Fruit fly (Drosophila melanogaster): Measurements from ENCODE around the gene CG46412.
"Not testable (repeated sequence)": the region's sequence is repeated elsewhere in the genome, so short reads cannot be mapped to it uniquely, and the experiment has no call there.

Gene CG46412

DNA sequence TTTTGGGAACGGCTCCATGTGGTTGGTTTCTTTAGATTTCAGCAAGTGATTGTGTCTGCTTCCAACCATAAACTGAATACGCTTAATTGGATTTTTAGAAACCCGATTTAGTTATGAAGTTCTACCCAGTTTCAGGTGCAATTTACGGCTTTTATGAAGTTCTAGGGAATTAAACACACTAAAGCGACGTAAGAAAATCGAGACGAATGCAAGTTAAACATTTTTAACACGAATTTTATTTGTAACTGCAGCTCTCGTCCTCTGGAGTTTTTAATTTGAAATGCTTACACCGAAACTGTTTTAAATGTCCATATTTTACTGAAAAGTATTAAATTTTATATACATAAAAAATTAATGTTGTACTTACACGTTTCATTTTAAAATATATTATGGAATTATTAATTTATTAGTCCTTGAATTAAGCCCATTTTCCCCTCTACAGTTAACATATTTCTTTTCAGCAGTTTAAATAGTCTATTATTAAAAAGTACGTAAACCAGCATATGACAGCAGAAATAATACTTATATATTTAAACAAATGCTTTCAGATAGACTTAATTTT is at the start of gene CG46412, which contains the start of gene CG33267:
TSS of gene CG46412 (minus strand) at position 101 of the 562 bp plus-strand sequence.
TSS of gene CG33267 (plus strand) at position 512 of the 562 bp plus-strand sequence.
- TF ChIP-seq CG17801 (GFP tag; optimal IDR thresholded peaks at IDR 0.05; ENCODE audit: partially characterized antibody) = no peak

dm6 chr3L:11609835-11610234 is 46.0 kb upstream of the CG46412 start, which contains the start of gene CG42832:
CG42832 (plus strand) TSS chr3L:11610135.
- no peak for TF ChIP-seq CG17801 (GFP tag; optimal IDR thresholded peaks at IDR 0.05; ENCODE audit: partially characterized antibody)

- no peak for TF ChIP-seq CG17801 (GFP tag; optimal IDR thresholded peaks at IDR 0.05; ENCODE audit: partially characterized antibody)
Observed at dm6 chr3L:11609153-11609809, 45.4 kb upstream of the CG46412 start, which contains the start of gene Duba. Duba (minus strand) TSS chr3L:11609465.

- no peak for TF ChIP-seq CG17801 (GFP tag; optimal IDR thresholded peaks at IDR 0.05; ENCODE audit: partially characterized antibody)
Observed at dm6 chr3L:11604227-11604626, 40.4 kb upstream of the CG46412 start.

dm6 chr3L:11602040-11602439 is 38.2 kb upstream of the CG46412 start:
- TF ChIP-seq CG17801 (GFP tag; optimal IDR thresholded peaks at IDR 0.05; ENCODE audit: partially characterized antibody) = no peak

DNA sequence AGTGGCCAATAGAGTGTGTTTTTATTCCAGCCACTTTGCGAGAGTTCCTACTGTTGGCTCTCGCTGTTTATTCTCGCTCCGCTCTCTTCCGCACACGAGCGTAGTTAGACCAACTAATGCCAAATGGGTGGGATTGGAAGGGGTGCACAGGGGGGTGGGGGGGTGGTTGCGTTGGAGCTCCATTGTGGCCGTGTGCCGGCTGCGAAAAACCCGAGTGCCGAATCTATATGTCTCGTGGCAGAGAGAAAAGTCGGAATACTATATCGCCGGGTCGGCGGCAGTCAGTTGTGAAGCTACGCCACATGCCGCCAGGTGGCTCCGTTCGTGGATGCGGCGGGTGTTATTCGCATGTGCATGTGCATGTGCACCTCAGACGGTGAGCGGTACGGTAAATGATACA is 37.3 kb upstream of the CG46412 start:
- TF ChIP-seq CG17801 (GFP tag; optimal IDR thresholded peaks at IDR 0.05; ENCODE audit: partially characterized antibody) = no peak

dm6 chr3L:11599965-11600420 is 36.1 kb upstream of the CG46412 start, which contains the start of the genes CG14137 and CG46394:
CG14137 (minus strand) TSS chr3L:11600065.
CG46394 (plus strand) TSS chr3L:11600370.
- TF ChIP-seq CG17801 (GFP tag; optimal IDR thresholded peaks at IDR 0.05; ENCODE audit: partially characterized antibody) = no peak

dm6 chr3L:11599255-11599654 is 35.4 kb upstream of the CG46412 start:
- no peak for TF ChIP-seq CG17801 (GFP tag; optimal IDR thresholded peaks at IDR 0.05; ENCODE audit: partially characterized antibody)

- no peak for TF ChIP-seq CG17801 (GFP tag; optimal IDR thresholded peaks at IDR 0.05; ENCODE audit: partially characterized antibody)
Observed at dm6 chr3L:11596585-11597252, 32.8 kb upstream of the CG46412 start, which contains the start of gene CG7368. CG7368 (plus strand) TSS chr3L:11597202.

dm6 chr3L:11593778-11594177 is 29.9 kb upstream of the CG46412 start:
- no peak for TF ChIP-seq CG17801 (GFP tag; optimal IDR thresholded peaks at IDR 0.05; ENCODE audit: partially characterized antibody)

dm6 chr3L:11591803-11592202 is 27.9 kb upstream of the CG46412 start:
- no peak for TF ChIP-seq CG17801 (GFP tag; optimal IDR thresholded peaks at IDR 0.05; ENCODE audit: partially characterized antibody)

- no peak for TF ChIP-seq CG17801 (GFP tag; optimal IDR thresholded peaks at IDR 0.05; ENCODE audit: partially characterized antibody)
Observed at dm6 chr3L:11591131-11591530, 27.3 kb upstream of the CG46412 start, which contains the start of gene CG33268. CG33268 (minus strand) TSS chr3L:11591231.

- not testable (repeated sequence) for TF ChIP-seq CG17801 (GFP tag; optimal IDR thresholded peaks at IDR 0.05; ENCODE audit: partially characterized antibody)
Observed at dm6 chr3L:11589395-11589794, 25.5 kb upstream of the CG46412 start, which contains the start of gene CG7377. CG7377 (plus strand) TSS chr3L:11589695.

DNA sequence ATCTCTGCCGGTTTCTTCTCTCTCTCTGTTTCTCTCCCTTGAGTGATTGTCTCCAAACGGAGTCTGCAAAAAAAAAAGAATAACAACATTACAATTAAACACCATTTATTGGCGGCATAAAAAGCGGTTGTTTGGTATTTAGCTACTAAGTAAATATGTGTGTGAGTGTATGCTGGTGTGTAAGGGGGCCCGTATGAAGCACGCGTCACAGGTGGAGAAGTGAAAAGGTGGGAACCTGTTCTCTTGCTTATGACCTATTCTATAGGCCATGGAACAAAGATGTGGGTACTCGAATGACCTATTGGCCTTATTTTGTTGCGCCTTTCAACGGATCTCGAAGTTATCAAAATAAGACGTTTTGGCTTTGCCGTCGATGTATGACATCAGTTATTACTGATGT is 24.7 kb upstream of the CG46412 start:
- TF ChIP-seq CG17801 (GFP tag; optimal IDR thresholded peaks at IDR 0.05; ENCODE audit: partially characterized antibody) = no peak

Measured in ovary, adult (tissue).